Worm (Caenorhabditis elegans) whole organism, L2 larva: ENCODE results near the gene T02C12.5.

Experiments
- crh-2 ChIP-seq: sonication (generic microtip); optimal IDR thresholded peaks from 2 replicates; lab custom pipeline; 2017; ENCODE audit warnings: missing biosample characterization, missing genetic modification characterization
- elt-3 ChIP-seq: sonication (generic microtip); optimal IDR thresholded peaks from 2 replicates; lab custom pipeline; 2017; ENCODE audit warnings: missing biosample characterization, missing genetic modification characterization
- nhr-129 ChIP-seq: fragments of 150-350 bp; optimal IDR thresholded peaks from 2 replicates; lab custom pipeline; 2014; ENCODE audit warnings: missing biosample characterization, missing genetic modification characterization
- nhr-237 ChIP-seq: fragments of 150-350 bp; optimal IDR thresholded peaks from 2 replicates; lab custom pipeline; 2014; ENCODE audit warnings: missing biosample characterization, missing genetic modification characterization
- unc-62 ChIP-seq: fragments of 150-350 bp; optimal IDR thresholded peaks from 2 replicates; lab custom pipeline; 2014; ENCODE audit warnings: missing biosample characterization, missing genetic modification reagents, missing genetic modification characterization
- ztf-11 ChIP-seq: sonication (generic microtip); optimal IDR thresholded peaks from 2 replicates; lab custom pipeline; 2017; ENCODE audit warnings: missing biosample characterization, missing genetic modification characterization

DNA sequence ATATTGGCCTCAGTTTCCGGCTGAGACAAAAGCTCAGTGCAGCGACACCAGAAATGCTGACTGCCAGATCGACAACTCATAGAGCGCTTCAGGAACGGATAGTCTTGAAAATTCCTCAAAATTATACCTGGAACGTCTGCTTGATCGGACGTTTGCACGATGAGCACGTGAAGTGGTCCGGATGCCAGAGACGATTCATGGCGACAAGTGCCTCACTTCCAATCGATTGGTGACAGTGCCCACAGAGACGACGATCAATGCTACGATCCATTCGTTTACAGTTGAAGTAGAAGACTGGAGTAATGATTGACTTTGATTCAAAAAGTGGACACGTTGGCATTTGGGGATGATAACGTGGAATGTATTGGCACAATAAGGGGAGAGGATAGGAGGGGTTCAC, 41.6 kb downstream of the T02C12.5 start, which contains the start of gene Y1A5A.1:
- TF ChIP-seq unc-62 (GFP tag; lab: Kevin White, UChicago) (no peak), nhr-237 (tag; lab: Kevin White, UChicago) (no peak), crh-2 (tag; lab: Kevin White, UChicago) (no peak), nhr-129 (no peak), ztf-11 (tag; lab: Kevin White, UChicago) (no peak), elt-3 (tag; lab: Kevin White, UChicago) (no peak)
